Worm (Caenorhabditis elegans) whole organism, L4 larva: ENCODE data around the gene sup-1.

Experiments
- D1046.2 ChIP-seq: fragments of 200-800 bp; sonication (Bioruptor generic); IDR thresholded peaks from 2 replicates; pipeline ENCODE4 v1.3.6; 2022; ENCODE audit warnings: missing genetic modification characterization, missing compliant biosample characterization
- F26F4.8 ChIP-seq: fragments of 200-800 bp; sonication (Bioruptor generic); conservative IDR thresholded peaks from 2 replicates; pipeline ENCODE4 v1.3.6; 2022; ENCODE audit warnings: missing genetic modification characterization, missing compliant biosample characterization
- F49E8.2 ChIP-seq: sonication (generic microtip); optimal IDR thresholded peaks from 2 replicates; lab custom pipeline; 2016; ENCODE audit warnings: missing compliant biosample characterization, mild to moderate bottlenecking, missing genetic modification characterization, borderline replicate concordance
- T26A8.4 ChIP-seq: fragments of 200-800 bp; sonication (Bioruptor generic); IDR thresholded peaks from 2 replicates; pipeline ENCODE4 v1.3.6; 2022; ENCODE audit warnings: missing genetic modification characterization, missing compliant biosample characterization
- ZK337.2 ChIP-seq: fragments of 200-800 bp; sonication (Bioruptor generic); IDR thresholded peaks from 2 replicates; pipeline ENCODE4 v1.3.6; 2022; ENCODE audit warnings: missing genetic modification reagents, missing genetic modification characterization, missing compliant biosample characterization
- aha-1 ChIP-seq: fragments of 150-350 bp; peaks from one replicate; lab custom pipeline; 2014; ENCODE audit warnings: missing biosample characterization, missing genetic modification characterization
- arid-1 ChIP-seq: fragments of 200-800 bp; sonication (Bioruptor generic); conservative IDR thresholded peaks from 2 replicates; pipeline ENCODE4 v1.3.6; 2022; ENCODE audit warnings: missing genetic modification reagents, missing genetic modification characterization, missing compliant biosample characterization
- ceh-20 ChIP-seq: fragments of 200-800 bp; sonication (Bioruptor generic); IDR thresholded peaks from 2 replicates; pipeline ENCODE4 v1.3.6; 2022; ENCODE audit warnings: missing genetic modification reagents, missing genetic modification characterization, missing compliant biosample characterization
- ceh-44 ChIP-seq: fragments of 200-800 bp; sonication (Bioruptor generic); IDR thresholded peaks from 2 replicates; pipeline ENCODE4 v1.3.6; 2022; ENCODE audit warnings: missing genetic modification reagents, missing genetic modification characterization, missing compliant biosample characterization
- ceh-62 ChIP-seq: sonication (generic microtip); optimal IDR thresholded peaks from 2 replicates; lab custom pipeline; 2017; ENCODE audit warnings: missing biosample characterization, missing genetic modification characterization
- ceh-82 ChIP-seq: sonication (generic microtip); optimal IDR thresholded peaks from 2 replicates; lab custom pipeline; 2017; ENCODE audit warnings: missing biosample characterization, missing genetic modification characterization
- ces-1 ChIP-seq: fragments of 150-350 bp; sonication (generic microtip); optimal IDR thresholded peaks from 4 replicates; lab custom pipeline; 2014; ENCODE audit warnings: missing biosample characterization, missing genetic modification reagents, missing genetic modification characterization
- daf-12 ChIP-seq: fragments of 150-350 bp; optimal IDR thresholded peaks from 2 replicates; lab custom pipeline; 2014; ENCODE audit warnings: missing biosample characterization, missing genetic modification reagents, missing genetic modification characterization
- daf-8 ChIP-seq: fragments of 200-800 bp; sonication (Bioruptor generic); IDR thresholded peaks from 2 replicates; pipeline ENCODE4 v1.3.6; 2022; ENCODE audit warnings: missing genetic modification characterization, missing compliant biosample characterization
- dmd-9 ChIP-seq: fragments of 200-800 bp; sonication (Bioruptor generic); IDR thresholded peaks from 2 replicates; pipeline ENCODE4 v1.3.6; 2022; ENCODE audit warnings: missing genetic modification reagents, missing genetic modification characterization, missing compliant biosample characterization
- dpl-1 ChIP-seq: fragments of 150-350 bp; optimal IDR thresholded peaks from 2 replicates; lab custom pipeline; 2014; ENCODE audit warnings: missing biosample characterization, missing genetic modification reagents, missing genetic modification characterization
- duxl-1 ChIP-seq: sonication (generic microtip); optimal IDR thresholded peaks from 2 replicates; lab custom pipeline; 2016; ENCODE audit warnings: mild to moderate bottlenecking, missing genetic modification characterization, moderate library complexity, missing compliant biosample characterization; ENCODE audit not compliant: poor library complexity
- egl-43 ChIP-seq: fragments of 200-800 bp; sonication (Bioruptor generic); IDR thresholded peaks from 2 replicates; pipeline ENCODE4 v1.3.6; 2022; ENCODE audit warnings: missing genetic modification reagents, missing genetic modification characterization, missing compliant biosample characterization
- gei-8 ChIP-seq: fragments of 200-800 bp; sonication (Bioruptor generic); optimal IDR thresholded peaks from 2 replicates; lab custom pipeline; 2018; ENCODE audit warnings: mild to moderate bottlenecking, missing genetic modification characterization, missing compliant biosample characterization
- hif-1 ChIP-seq, 2 experiments: sonication (generic microtip); optimal IDR thresholded peaks; 2 replicates each; lab custom pipeline; 2016 to 2017; ENCODE audit warnings: missing compliant biosample characterization in 2 of 2, missing genetic modification characterization in 2 of 2, missing genetic modification reagents in 2 of 2, missing genotype in 2 of 2, mild to moderate bottlenecking in 1 of 2
- hlh-11 ChIP-seq: fragments of 200-800 bp; sonication (Bioruptor generic); optimal IDR thresholded peaks from 2 replicates; lab custom pipeline; 2018; ENCODE audit warnings: mild to moderate bottlenecking, missing genetic modification characterization, missing compliant biosample characterization
- hlh-30 ChIP-seq: sonication (generic microtip); optimal IDR thresholded peaks from 2 replicates; lab custom pipeline; 2017; ENCODE audit warnings: antibody characterized with exemption, mild to moderate bottlenecking, missing genetic modification characterization, missing compliant biosample characterization; ENCODE audit not compliant: insufficient read depth
- hmg-1.1 ChIP-seq: fragments of 200-800 bp; sonication (Bioruptor generic); IDR thresholded peaks from 2 replicates; pipeline ENCODE4 v1.3.6; 2022; ENCODE audit warnings: missing genetic modification reagents, missing genetic modification characterization, missing compliant biosample characterization
- lin-1 ChIP-seq: fragments of 200-800 bp; sonication (Bioruptor generic); IDR thresholded peaks from 2 replicates; pipeline ENCODE4 v1.3.6; 2022; ENCODE audit warnings: missing genetic modification reagents, missing genetic modification characterization, missing compliant biosample characterization
- lin-15B ChIP-seq: fragments of 150-350 bp; sonication (generic microtip); optimal IDR thresholded peaks from 3 replicates; lab custom pipeline; 2014; ENCODE audit warnings: missing biosample characterization, missing genetic modification characterization
- lin-39 ChIP-seq: fragments of 150-350 bp; optimal IDR thresholded peaks from 2 replicates; lab custom pipeline; 2014; ENCODE audit warnings: missing biosample characterization, missing genetic modification reagents, missing genetic modification characterization
- madf-5 ChIP-seq, 2 experiments: fragments of 200-800 bp; sonication (Bioruptor generic); IDR thresholded peaks; 2 replicates each; pipeline ENCODE4 v1.3.6; 2022; ENCODE audit warnings: missing compliant biosample characterization in 2 of 2, missing genetic modification characterization in 2 of 2
- madf-9 ChIP-seq: fragments of 200-800 bp; sonication (Bioruptor generic); conservative IDR thresholded peaks from 2 replicates; pipeline ENCODE4 v1.3.6; 2022; ENCODE audit warnings: missing genetic modification reagents, missing genetic modification characterization, missing compliant biosample characterization
- mep-1 ChIP-seq: fragments of 150-350 bp; sonication (generic microtip); optimal IDR thresholded peaks from 3 replicates; lab custom pipeline; 2014; ENCODE audit warnings: missing biosample characterization, missing genetic modification characterization
- mes-2 ChIP-seq: sonication (generic microtip); optimal IDR thresholded peaks from 2 replicates; lab custom pipeline; 2016; ENCODE audit warnings: missing genotype, mild to moderate bottlenecking, missing genetic modification characterization, missing compliant biosample characterization; ENCODE audit not compliant: poor library complexity, severe bottlenecking
- mxl-3 ChIP-seq: fragments of 200-800 bp; sonication (Bioruptor generic); optimal IDR thresholded peaks from 2 replicates; lab custom pipeline; 2018; ENCODE audit warnings: mild to moderate bottlenecking, missing genetic modification characterization, missing compliant biosample characterization
- nhr-102 ChIP-seq: sonication (generic microtip); optimal IDR thresholded peaks from 2 replicates; lab custom pipeline; 2016; ENCODE audit warnings: mild to moderate bottlenecking, missing genetic modification characterization, moderate library complexity, missing compliant biosample characterization
- nhr-111 ChIP-seq: fragments of 200-800 bp; sonication (Bioruptor generic); optimal IDR thresholded peaks from 2 replicates; lab custom pipeline; 2018; ENCODE audit warnings: mild to moderate bottlenecking, missing genetic modification characterization, missing compliant biosample characterization
- nhr-25 ChIP-seq: sonication (generic microtip); optimal IDR thresholded peaks from 2 replicates; lab custom pipeline; 2017; ENCODE audit warnings: missing genetic modification characterization, mild to moderate bottlenecking, missing compliant biosample characterization, antibody characterized with exemption, moderate library complexity, borderline replicate concordance; ENCODE audit not compliant: insufficient read depth
- nhr-28 ChIP-seq: fragments of 150-350 bp; optimal IDR thresholded peaks from 2 replicates; lab custom pipeline; 2014; ENCODE audit warnings: missing biosample characterization, missing genetic modification characterization
- nhr-41 ChIP-seq: fragments of 200-800 bp; sonication (Bioruptor generic); IDR thresholded peaks from 2 replicates; pipeline ENCODE4 v1.3.6; 2022; ENCODE audit warnings: missing genetic modification reagents, missing genetic modification characterization, missing compliant biosample characterization
- nhr-42 ChIP-seq: fragments of 200-800 bp; sonication (Bioruptor generic); IDR thresholded peaks from 2 replicates; pipeline ENCODE4 v1.3.6; 2022; ENCODE audit warnings: missing genetic modification characterization, missing compliant biosample characterization
- pha-4 ChIP-seq, 2 experiments: fragments of 150-350 bp in 1 of 2; fragments of 200-800 bp in 1 of 2; sonication (Bioruptor generic) in 1 of 2; IDR thresholded peaks in 1 of 2; optimal IDR thresholded peaks in 1 of 2; 2 replicates each; pipeline versions ENCODE4 v1.3.6 to Lab custom; 2014 to 2022; ENCODE audit warnings: missing genetic modification characterization in 2 of 2, missing genetic modification reagents in 2 of 2, missing biosample characterization in 1 of 2, missing compliant biosample characterization in 1 of 2
- php-3 ChIP-seq: fragments of 200-800 bp; sonication (Bioruptor generic); IDR thresholded peaks from 2 replicates; pipeline ENCODE4 v1.3.6; 2022; ENCODE audit warnings: missing genetic modification reagents, missing genetic modification characterization, missing compliant biosample characterization
- pqm-1 ChIP-seq: sonication (generic microtip); optimal IDR thresholded peaks from 2 replicates; lab custom pipeline; 2017; ENCODE audit warnings: missing biosample characterization, missing genetic modification characterization
- sdz-12 ChIP-seq: fragments of 200-800 bp; sonication (Bioruptor generic); optimal IDR thresholded peaks from 2 replicates; lab custom pipeline; 2018; ENCODE audit warnings: mild to moderate bottlenecking, missing genetic modification characterization, missing compliant biosample characterization
- set-16 ChIP-seq: fragments of 200-800 bp; sonication (Bioruptor generic); IDR thresholded peaks from 2 replicates; pipeline ENCODE4 v1.3.6; 2022; ENCODE audit warnings: missing genetic modification reagents, missing genetic modification characterization, missing compliant biosample characterization
- skn-1 ChIP-seq: fragments of 150-350 bp; optimal IDR thresholded peaks from 2 replicates; lab custom pipeline; 2014; ENCODE audit warnings: missing biosample characterization, missing genetic modification characterization
- snpc-1.2 ChIP-seq: fragments of 200-800 bp; sonication (Bioruptor generic); IDR thresholded peaks from 2 replicates; pipeline ENCODE4 v1.3.6; 2022; ENCODE audit warnings: missing genetic modification reagents, missing genetic modification characterization, missing compliant biosample characterization
- spr-1 ChIP-seq: sonication (generic microtip); optimal IDR thresholded peaks from 2 replicates; lab custom pipeline; 2016; ENCODE audit warnings: mild to moderate bottlenecking, missing genetic modification characterization, missing compliant biosample characterization
- unc-130 ChIP-seq: sonication (generic microtip); optimal IDR thresholded peaks from 2 replicates; lab custom pipeline; 2016; ENCODE audit warnings: missing genetic modification reagents, missing genetic modification characterization, missing compliant biosample characterization
- zip-2 ChIP-seq: fragments of 150-350 bp; optimal IDR thresholded peaks from 2 replicates; lab custom pipeline; 2014; ENCODE audit warnings: missing biosample characterization, missing genetic modification characterization
- ztf-11 ChIP-seq: fragments of 150-350 bp; optimal IDR thresholded peaks from 2 replicates; lab custom pipeline; 2014; ENCODE audit warnings: missing biosample characterization, missing genetic modification characterization

The sup-1 gene

DNA sequence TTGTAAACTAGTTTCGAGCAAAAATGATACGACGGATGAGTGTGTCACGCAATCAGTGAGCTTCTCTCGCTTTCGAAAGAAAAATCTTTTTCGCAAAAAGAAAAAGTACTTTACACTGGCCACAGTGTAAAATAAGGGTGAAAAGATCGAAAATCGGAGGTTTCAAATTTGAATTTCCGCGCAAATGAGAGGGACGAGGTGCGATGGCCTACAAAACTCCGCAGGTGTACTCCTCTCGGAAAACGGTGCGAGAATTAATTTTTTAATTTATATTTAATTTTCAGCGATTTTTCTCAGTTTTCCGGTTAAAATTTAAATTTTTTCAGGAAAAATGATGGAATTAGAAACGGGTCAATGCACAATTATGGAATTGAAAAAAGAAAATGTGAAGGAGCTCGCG is 9.3 kb upstream of the sup-1 start, which contains the start of gene mrt-2 (continued):
- no peak; the same call in 1 of the 2 replicates for TF ChIP-seq nhr-42
- no peak for TF ChIP-seq nhr-111 (GFP tag; lab: Kevin White, UChicago)
- TF ChIP-seq aha-1: no peak
- no peak for TF ChIP-seq F49E8.2 (tag; lab: Kevin White, UChicago)
- no peak for TF ChIP-seq madf-9 (GFP tag; lab: Robert Waterston, UW)
- no peak for TF ChIP-seq ces-1 (GFP tag; lab: Kevin White, UChicago)
- TF ChIP-seq lin-15B (tag; lab: Kevin White, UChicago): no peak
- TF ChIP-seq lin-1: 0 out of 2 replicates have a peak, but pooled peaks have one; percentile 18
- TF ChIP-seq hlh-11 (tag; lab: Kevin White, UChicago): no peak
- peak; percentile 97 for TF ChIP-seq dpl-1 (GFP tag; lab: Kevin White, UChicago)
- no peak for TF ChIP-seq egl-43 (GFP tag; lab: Robert Waterston, UW)
- TF ChIP-seq ceh-82 (tag; lab: Kevin White, UChicago): no peak
- peak; percentile 49 for TF ChIP-seq nhr-102 (tag; lab: Kevin White, UChicago)
- 0 out of 2 replicates have a peak, but pooled peaks have one; percentile 60 for TF ChIP-seq pha-4 (GFP tag; IDR thresholded peaks at IDR 0.05; lab: Robert Waterston, UW)
- peak; percentile 16 for TF ChIP-seq pha-4 (tag; optimal IDR thresholded peaks at IDR 0.05; lab: Kevin White, UChicago)
- TF ChIP-seq arid-1: 0 out of 2 replicates have a peak, but pooled peaks have one; percentile 23
- peak; percentile 99 for TF ChIP-seq mes-2
- 0 out of 2 replicates have a peak, but pooled peaks have one; percentile 2 for TF ChIP-seq ceh-44 (GFP tag; lab: Robert Waterston, UW)
- TF ChIP-seq ceh-20 (GFP tag; lab: Robert Waterston, UW): 0 out of 2 replicates have a peak, but pooled peaks have one; percentile 17
- TF ChIP-seq ztf-11 (tag; lab: Kevin White, UChicago): no peak
- 0 out of 2 replicates have a peak, but pooled peaks have one; percentile 39 for TF ChIP-seq dmd-9 (GFP tag; lab: Robert Waterston, UW)
- no peak for TF ChIP-seq snpc-1.2 (GFP tag; lab: Robert Waterston, UW)
- peak in 1 of 2 experiments; percentile 93 for TF ChIP-seq hif-1 (tag; optimal IDR thresholded peaks at IDR 0.05; lab: Kevin White, UChicago)
- TF ChIP-seq php-3 (GFP tag; lab: Robert Waterston, UW): no peak
- TF ChIP-seq F26F4.8 (GFP tag; lab: Robert Waterston, UW): no peak
- no peak for TF ChIP-seq ceh-62 (tag; lab: Kevin White, UChicago)
- 0 out of 2 replicates have a peak, but pooled peaks have one; percentile 48 for TF ChIP-seq T26A8.4 (GFP tag; lab: Robert Waterston, UW)
- TF ChIP-seq daf-8 (GFP tag; lab: Robert Waterston, UW): no peak
- no peak for TF ChIP-seq mxl-3 (GFP tag; lab: Kevin White, UChicago)
- TF ChIP-seq pqm-1 (tag; lab: Kevin White, UChicago): no peak
- no peak for TF ChIP-seq zip-2 (tag; lab: Kevin White, UChicago)
- no peak for TF ChIP-seq madf-5 (GFP tag; IDR thresholded peaks at IDR 0.05; lab: Robert Waterston, UW)
- TF ChIP-seq sdz-12 (GFP tag; lab: Kevin White, UChicago): peak; percentile 4
- peak; percentile 76 for TF ChIP-seq mep-1
- TF ChIP-seq nhr-41 (GFP tag; lab: Robert Waterston, UW): no peak
- TF ChIP-seq unc-130 (GFP tag; lab: Kevin White, UChicago): peak; percentile 75
- no peak for TF ChIP-seq gei-8 (GFP tag; lab: Kevin White, UChicago)
- TF ChIP-seq hmg-1.1 (GFP tag; lab: Robert Waterston, UW): no peak
- TF ChIP-seq D1046.2 (GFP tag; lab: Robert Waterston, UW): no peak
- TF ChIP-seq nhr-28 (tag; lab: Kevin White, UChicago): peak; percentile 24
- TF ChIP-seq lin-39: no peak
- TF ChIP-seq spr-1 (tag; lab: Kevin White, UChicago): peak; percentile 27
- peak; percentile 90 for TF ChIP-seq ZK337.2 (GFP tag; lab: Robert Waterston, UW)
- TF ChIP-seq nhr-25 (tag; lab: Kevin White, UChicago): peak; percentile 16
- no peak for TF ChIP-seq daf-12 (tag; lab: Kevin White, UChicago)
- peak; percentile 47 for TF ChIP-seq duxl-1 (tag; lab: Kevin White, UChicago)
- no peak for TF ChIP-seq set-16 (GFP tag; lab: Robert Waterston, UW)
- peak; percentile 44 for TF ChIP-seq hlh-30 (tag; lab: Kevin White, UChicago)
- no peak for TF ChIP-seq skn-1 (tag; lab: Kevin White, UChicago)
